Fruit fly (Drosophila melanogaster): ENCODE data around the gene CG33927.

DNA sequence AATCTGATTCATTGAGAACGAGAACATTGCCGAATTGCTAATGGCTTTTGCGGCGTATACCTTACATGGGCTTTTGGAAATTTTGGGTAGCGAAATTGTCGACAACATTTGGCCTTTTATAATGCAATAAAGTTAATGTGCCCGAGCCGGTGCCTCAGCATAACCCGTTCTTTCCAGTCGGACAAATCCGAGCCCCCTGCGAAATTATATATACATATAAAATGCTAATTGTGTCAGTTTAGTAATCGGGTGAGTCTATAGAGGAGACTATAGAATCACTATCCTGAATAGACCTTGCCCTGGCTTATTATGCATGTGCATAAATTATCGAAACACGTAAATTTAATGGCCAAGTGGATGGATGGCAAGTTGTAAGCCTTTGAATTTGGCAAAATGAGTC is 12.0 kb downstream of the CG33927 start:
- TF ChIP-seq CG8478 (optimal IDR thresholded peaks at IDR 0.05) (no peak), CTCF (optimal IDR thresholded peaks at IDR 0.05) (no peak)

Data from S2 (cell line).